Worm (Caenorhabditis elegans): ENCODE data around the gene W02D7.11.

Gene W02D7.11

DNA sequence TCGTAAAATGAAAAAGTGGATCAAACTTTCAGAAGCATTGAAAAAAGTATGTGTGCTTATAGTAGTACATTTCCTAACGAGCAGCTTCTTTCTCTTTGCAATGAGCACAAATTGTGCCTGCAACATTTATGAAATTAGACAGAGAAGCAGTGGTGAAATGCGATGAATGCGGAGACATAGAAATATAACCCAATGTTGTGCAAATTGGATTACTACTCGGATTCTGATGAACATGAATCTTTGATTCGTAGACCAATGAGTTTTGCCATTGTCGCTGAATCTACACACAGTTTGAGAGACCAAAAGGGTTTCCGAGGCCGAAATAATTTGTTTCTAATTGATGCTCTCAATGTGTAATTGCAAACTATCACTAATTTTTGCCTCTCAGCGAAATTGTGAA is 50.4 kb downstream of the W02D7.11 start:
- TF ChIP-seq unc-42 (tag; optimal IDR thresholded peaks at IDR 0.05) (peak; percentile 97), eyg-1 (tag; optimal IDR thresholded peaks at IDR 0.05) (no peak)
